Worm (Caenorhabditis elegans) whole organism, early embryonic: ENCODE data around the gene hcf-1.

Experiments
- B0310.2 ChIP-seq: sonication (generic microtip); optimal IDR thresholded peaks from 2 replicates; lab custom pipeline; 2016; ENCODE audit warnings: mild to moderate bottlenecking, missing genetic modification characterization, missing compliant biosample characterization
- F13C5.2 ChIP-seq: sonication (generic microtip); optimal IDR thresholded peaks from 2 replicates; lab custom pipeline; 2017; ENCODE audit warnings: mild to moderate bottlenecking, missing genetic modification characterization, inconsistent platforms, missing compliant biosample characterization
- aly-1 ChIP-seq: sonication (generic microtip); optimal IDR thresholded peaks from 2 replicates; lab custom pipeline; 2016; ENCODE audit warnings: missing genetic modification characterization, missing compliant biosample characterization
- ama-1 ChIP-seq: fragments of 150-350 bp; optimal IDR thresholded peaks from 2 replicates; lab custom pipeline; 2014
- ceh-13 ChIP-seq: fragments of 200-800 bp; sonication (Bioruptor generic); optimal IDR thresholded peaks from 2 replicates; lab custom pipeline; 2018; ENCODE audit warnings: mild to moderate bottlenecking, missing genetic modification characterization, missing compliant biosample characterization
- ceh-36 ChIP-seq: sonication (generic microtip); optimal IDR thresholded peaks from 2 replicates; lab custom pipeline; 2016; ENCODE audit warnings: missing genetic modification characterization, inconsistent platforms, missing compliant biosample characterization
- ets-7 ChIP-seq: sonication (generic microtip); optimal IDR thresholded peaks from 2 replicates; lab custom pipeline; 2016; ENCODE audit warnings: missing genotype, missing genetic modification characterization, missing compliant biosample characterization
- flt-1 ChIP-seq: fragments of 200-800 bp; sonication (Bioruptor generic); IDR thresholded peaks from 2 replicates; pipeline ENCODE4 v1.3.6; 2022; ENCODE audit warnings: missing genetic modification characterization, missing compliant biosample characterization
- hmbx-1 ChIP-seq: sonication (generic microtip); optimal IDR thresholded peaks from 2 replicates; lab custom pipeline; 2016; ENCODE audit warnings: mild to moderate bottlenecking, missing genetic modification characterization, missing compliant biosample characterization
- hmg-4 ChIP-seq: fragments of 200-800 bp; sonication (Bioruptor generic); optimal IDR thresholded peaks from 2 replicates; lab custom pipeline; 2018; ENCODE audit warnings: mild to moderate bottlenecking, missing genetic modification characterization, missing compliant biosample characterization
- hnd-1 ChIP-seq: sonication (generic microtip); optimal IDR thresholded peaks from 2 replicates; lab custom pipeline; 2016; ENCODE audit warnings: missing genetic modification characterization, missing compliant biosample characterization
- pes-1 ChIP-seq: fragments of 200-800 bp; sonication (Bioruptor generic); IDR thresholded peaks from 2 replicates; pipeline ENCODE4 v1.3.6; 2022; ENCODE audit warnings: missing genetic modification reagents, missing genetic modification characterization, missing compliant biosample characterization
- scrt-1 ChIP-seq: fragments of 200-800 bp; sonication (Bioruptor generic); IDR thresholded peaks from 2 replicates; pipeline ENCODE4 v1.3.6; 2022; ENCODE audit warnings: missing genetic modification characterization, missing compliant biosample characterization
- sea-1 ChIP-seq: fragments of 200-800 bp; sonication (Bioruptor generic); conservative IDR thresholded peaks from 2 replicates; pipeline ENCODE4 v1.3.6; 2022; ENCODE audit warnings: missing genetic modification characterization, missing compliant biosample characterization
- tbx-11 ChIP-seq: fragments of 200-800 bp; sonication (Bioruptor generic); IDR thresholded peaks from 2 replicates; pipeline ENCODE4 v1.3.6; 2022; ENCODE audit warnings: missing genetic modification characterization, missing compliant biosample characterization
- tbx-37 ChIP-seq: fragments of 200-800 bp; sonication (Bioruptor generic); conservative IDR thresholded peaks from 2 replicates; pipeline ENCODE4 v1.3.6; 2022; ENCODE audit warnings: missing genetic modification reagents, missing genetic modification characterization, missing compliant biosample characterization
- tra-4 ChIP-seq: sonication (generic microtip); optimal IDR thresholded peaks from 2 replicates; lab custom pipeline; 2017; ENCODE audit warnings: missing genetic modification characterization, missing compliant biosample characterization

Gene hcf-1

ce11 chrIV:7734173-7734572 is 39.9 kb downstream of the hcf-1 start:
- TF ChIP-seq ets-7 (tag; lab: Kevin White, UChicago) (no peak), hnd-1 (no peak), sea-1 (GFP tag; lab: Robert Waterston, UW) (no peak)

ce11 chrIV:7731960-7732359 is 42.1 kb downstream of the hcf-1 start, which contains the start of the genes C50F7.9 and C50F7.3:
Gene C50F7.9, minus strand, starts transcription at chrIV:7732060.
Gene C50F7.3, plus strand, starts transcription at chrIV:7732329.
- no peak for TF ChIP-seq flt-1 (GFP tag; lab: Robert Waterston, UW)
- TF ChIP-seq tbx-37 (GFP tag; lab: Robert Waterston, UW) = no peak
- TF ChIP-seq pes-1 = no peak
- TF ChIP-seq tbx-11 (GFP tag; lab: Robert Waterston, UW) = no peak
- no peak for TF ChIP-seq hnd-1
- no peak for TF ChIP-seq B0310.2 (tag; lab: Kevin White, UChicago)
- no peak for TF ChIP-seq aly-1 (tag; lab: Kevin White, UChicago)

- TF ChIP-seq ets-7 (tag; lab: Kevin White, UChicago) (no peak), hmg-4 (GFP tag; lab: Kevin White, UChicago) (no peak), aly-1 (tag; lab: Kevin White, UChicago) (no peak), hmbx-1 (tag; lab: Kevin White, UChicago) (no peak), tbx-37 (GFP tag; lab: Robert Waterston, UW) (no peak), pes-1 (no peak), ceh-36 (tag; lab: Kevin White, UChicago) (no peak), scrt-1 (GFP tag; lab: Robert Waterston, UW) (no peak), B0310.2 (tag; lab: Kevin White, UChicago) (no peak), sea-1 (GFP tag; lab: Robert Waterston, UW) (no peak), tra-4 (no peak), ama-1 (no peak), F13C5.2 (tag; lab: Kevin White, UChicago) (no peak)
Measured at ce11 chrIV:7728402-7728963, 45.6 kb downstream of the hcf-1 start, which contains the start of gene sucg-1. Gene sucg-1, plus strand, starts transcription at chrIV:7728913.

- TF ChIP-seq hmg-4 (GFP tag; lab: Kevin White, UChicago) (no peak), aly-1 (tag; lab: Kevin White, UChicago) (no peak), sea-1 (GFP tag; lab: Robert Waterston, UW) (no peak), tbx-37 (GFP tag; lab: Robert Waterston, UW) (no peak), hmbx-1 (tag; lab: Kevin White, UChicago) (no peak), ceh-36 (tag; lab: Kevin White, UChicago) (no peak), ama-1 (no peak), hnd-1 (no peak), F13C5.2 (tag; lab: Kevin White, UChicago) (no peak)
Measured at ce11 chrIV:7727258-7727657, 46.8 kb downstream of the hcf-1 start.

- TF ChIP-seq aly-1 (tag; lab: Kevin White, UChicago) = no peak
- TF ChIP-seq tra-4 = no peak
- no peak for TF ChIP-seq hnd-1
- TF ChIP-seq sea-1 (GFP tag; lab: Robert Waterston, UW) = no peak
- TF ChIP-seq tbx-11 (GFP tag; lab: Robert Waterston, UW) = no peak
- TF ChIP-seq hmg-4 (GFP tag; lab: Kevin White, UChicago) = no peak
- TF ChIP-seq scrt-1 (GFP tag; lab: Robert Waterston, UW) = no peak
- no peak for TF ChIP-seq F13C5.2 (tag; lab: Kevin White, UChicago)
- no peak for TF ChIP-seq pes-1
- no peak for TF ChIP-seq B0310.2 (tag; lab: Kevin White, UChicago)
- no peak for TF ChIP-seq ets-7 (tag; lab: Kevin White, UChicago)
- TF ChIP-seq ceh-13 (GFP tag; lab: Kevin White, UChicago) = no peak
- TF ChIP-seq ceh-36 (tag; lab: Kevin White, UChicago) = no peak
- no peak for TF ChIP-seq ama-1
- TF ChIP-seq hmbx-1 (tag; lab: Kevin White, UChicago) = no peak
- TF ChIP-seq flt-1 (GFP tag; lab: Robert Waterston, UW) = no peak
- TF ChIP-seq tbx-37 (GFP tag; lab: Robert Waterston, UW) = no peak
Measured at ce11 chrIV:7726325-7726724, 47.8 kb downstream of the hcf-1 start, which contains the start of gene C50F7.5. Gene C50F7.5, plus strand, starts transcription at chrIV:7726719.

ce11 chrIV:7724912-7725311 is 49.2 kb downstream of the hcf-1 start:
- TF ChIP-seq pes-1 (no peak), ceh-13 (GFP tag; lab: Kevin White, UChicago) (no peak), B0310.2 (tag; lab: Kevin White, UChicago) (no peak), aly-1 (tag; lab: Kevin White, UChicago) (no peak)

- no peak for TF ChIP-seq tra-4
- TF ChIP-seq hmg-4 (GFP tag; lab: Kevin White, UChicago) = no peak
- TF ChIP-seq B0310.2 (tag; lab: Kevin White, UChicago) = no peak
- TF ChIP-seq sea-1 (GFP tag; lab: Robert Waterston, UW) = no peak
- TF ChIP-seq ama-1 = no peak
Measured at ce11 chrIV:7723555-7723954, 50.5 kb downstream of the hcf-1 start.

- TF ChIP-seq sea-1 (GFP tag; lab: Robert Waterston, UW) (no peak), pes-1 (no peak)
Measured at ce11 chrIV:7722806-7723205, 51.3 kb downstream of the hcf-1 start, which contains the start of gene C50F7.6. Gene C50F7.6, minus strand, starts transcription at chrIV:7723199.
